Worm (Caenorhabditis elegans): ENCODE data around the gene oig-4.

- no peak for TF ChIP-seq pha-4 (tag; optimal IDR thresholded peaks at IDR 0.05)
- no peak for TF ChIP-seq nhr-237 (tag; optimal IDR thresholded peaks at IDR 0.05)
- no peak for TF ChIP-seq ama-1 (optimal IDR thresholded peaks at IDR 0.05)
- TF ChIP-seq lin-15B (tag; optimal IDR thresholded peaks at IDR 0.05) = no peak
- TF ChIP-seq unc-62 (GFP tag; optimal IDR thresholded peaks at IDR 0.05) = no peak
- no peak for TF ChIP-seq jun-1 (tag; optimal IDR thresholded peaks at IDR 0.05)
- TF ChIP-seq ztf-11 (tag; optimal IDR thresholded peaks at IDR 0.05) = no peak
- TF ChIP-seq nhr-11 (tag; optimal IDR thresholded peaks at IDR 0.05) = no peak
- no peak for TF ChIP-seq fos-1 (tag; optimal IDR thresholded peaks at IDR 0.05)
- TF ChIP-seq aly-2 (tag; optimal IDR thresholded peaks at IDR 0.05) = no peak
- no peak for TF ChIP-seq pqm-1 (tag; optimal IDR thresholded peaks at IDR 0.05)
- no peak for TF ChIP-seq ceh-28 (tag; optimal IDR thresholded peaks at IDR 0.05)
- TF ChIP-seq lin-39 (tag; optimal IDR thresholded peaks at IDR 0.05) = no peak
- TF ChIP-seq nhr-28 (tag; optimal IDR thresholded peaks at IDR 0.05) = no peak
Observed at ce11 chrII:7624272-7624671, 10.9 kb downstream of the oig-4 start.
